Fruit fly (Drosophila melanogaster) whole organism, embryonic: ENCODE results near the gene MsR2.

Experiments used
- Bdp1 ChIP-seq: fragments of 200-800 bp; sonication (Bioruptor generic); optimal IDR thresholded peaks from 3 replicates; lab custom pipeline; 2016; ENCODE audit warnings: missing biosample characterization, missing genetic modification characterization
- CG10565 ChIP-seq: fragments of 200-800 bp; sonication (Bioruptor generic); optimal IDR thresholded peaks from 3 replicates; lab custom pipeline; 2016; ENCODE audit warnings: missing biosample characterization, mild to moderate bottlenecking, missing genetic modification characterization
- CG12942 ChIP-seq: fragments of 200-800 bp; sonication (Bioruptor generic); optimal IDR thresholded peaks from 3 replicates; lab custom pipeline; 2016; ENCODE audit warnings: missing biosample characterization, missing genetic modification characterization
- CG14441 ChIP-seq: fragments of 200-800 bp; sonication (Bioruptor generic); IDR thresholded peaks from 2 replicates; pipeline ENCODE4 v1.3.6; 2022; ENCODE audit warnings: missing biosample characterization, missing genetic modification characterization
- CG14860 ChIP-seq: fragments of 200-800 bp; sonication (Bioruptor generic); IDR thresholded peaks from 3 replicates; pipeline ENCODE4 v1.3.6; 2022; ENCODE audit warnings: missing biosample characterization, missing genetic modification characterization; ENCODE audit not compliant: partially characterized antibody
- CG15011 ChIP-seq: fragments of 200-800 bp; sonication (Bioruptor generic); optimal IDR thresholded peaks from 3 replicates; lab custom pipeline; 2018; ENCODE audit warnings: missing biosample characterization, mild to moderate bottlenecking, missing genetic modification characterization
- CG16779 ChIP-seq: fragments of 200-800 bp; sonication (Bioruptor generic); IDR thresholded peaks from 2 replicates; pipeline ENCODE4 v1.3.6; 2022; ENCODE audit warnings: missing biosample characterization, missing genetic modification characterization
- CG17385 ChIP-seq: fragments of 200-800 bp; sonication (Bioruptor generic); optimal IDR thresholded peaks from 3 replicates; lab custom pipeline; 2018; ENCODE audit warnings: missing biosample characterization, mild to moderate bottlenecking, missing genetic modification characterization
- CG18011 ChIP-seq: fragments of 200-800 bp; sonication (Bioruptor generic); optimal IDR thresholded peaks from 2 replicates; lab custom pipeline; 2017; ENCODE audit warnings: missing biosample characterization, missing genetic modification characterization, mild to moderate bottlenecking, moderate library complexity, missing genotype
- CG2120 ChIP-seq: fragments of 200-800 bp; sonication (Bioruptor generic); optimal IDR thresholded peaks from 3 replicates; lab custom pipeline; 2016; ENCODE audit warnings: missing biosample characterization, missing genetic modification characterization
- CG2678 ChIP-seq: fragments of 200-800 bp; sonication (Bioruptor generic); optimal IDR thresholded peaks from 3 replicates; lab custom pipeline; 2019; ENCODE audit warnings: missing biosample characterization, mild to moderate bottlenecking, missing genetic modification characterization, moderate library complexity
- CG3407 ChIP-seq: fragments of 200-800 bp; sonication (Bioruptor generic); optimal IDR thresholded peaks from 2 replicates; lab custom pipeline; 2018; ENCODE audit warnings: missing biosample characterization, mild to moderate bottlenecking, missing genetic modification characterization
- CG4328 ChIP-seq: fragments of 200-800 bp; sonication (Bioruptor generic); optimal IDR thresholded peaks from 3 replicates; lab custom pipeline; 2017; ENCODE audit warnings: missing biosample characterization, missing genetic modification reagents, missing genetic modification characterization
- CG6683 ChIP-seq: fragments of 200-800 bp; sonication (Bioruptor generic); optimal IDR thresholded peaks from 2 replicates; lab custom pipeline; 2017; ENCODE audit warnings: missing biosample characterization, mild to moderate bottlenecking, missing genetic modification characterization, missing genetic modification reagents
- CG6813 ChIP-seq: fragments of 200-800 bp; sonication (Bioruptor generic); optimal IDR thresholded peaks from 2 replicates; lab custom pipeline; 2017; ENCODE audit warnings: missing biosample characterization, missing genetic modification characterization, mild to moderate bottlenecking, moderate library complexity, missing genetic modification reagents
- CG7928 ChIP-seq: fragments of 200-800 bp; sonication (Bioruptor generic); optimal IDR thresholded peaks from 2 replicates; lab custom pipeline; 2017; ENCODE audit warnings: missing biosample characterization, mild to moderate bottlenecking, missing genetic modification characterization
- CG8089 ChIP-seq: fragments of 200-800 bp; sonication (Bioruptor generic); optimal IDR thresholded peaks from 3 replicates; lab custom pipeline; 2016; ENCODE audit warnings: missing biosample characterization, missing genetic modification characterization
- CoRest ChIP-seq: fragments of 200-800 bp; sonication (Bioruptor generic); optimal IDR thresholded peaks from 3 replicates; lab custom pipeline; 2018; ENCODE audit warnings: missing biosample characterization, mild to moderate bottlenecking, missing genetic modification characterization, moderate library complexity
- Dip3 ChIP-seq: fragments of 200-800 bp; sonication (Bioruptor generic); optimal IDR thresholded peaks from 3 replicates; lab custom pipeline; 2016; ENCODE audit warnings: missing biosample characterization, missing genetic modification characterization
- Drgx ChIP-seq: fragments of 200-800 bp; sonication (Bioruptor generic); IDR thresholded peaks from 2 replicates; pipeline ENCODE4 v1.3.6; 2022; ENCODE audit warnings: missing biosample characterization, missing genetic modification characterization
- E2f2 ChIP-seq: fragments of 200-800 bp; sonication (Bioruptor generic); IDR thresholded peaks from 2 replicates; pipeline ENCODE4 v1.3.6; 2022; ENCODE audit warnings: missing biosample characterization, missing genetic modification characterization
- HLH4C ChIP-seq: fragments of 200-800 bp; sonication (Bioruptor generic); IDR thresholded peaks from 3 replicates; pipeline ENCODE4 v1.3.6; 2022; ENCODE audit warnings: missing biosample characterization, missing genetic modification characterization; ENCODE audit not compliant: partially characterized antibody
- HLHmδ ChIP-seq: fragments of 200-800 bp; sonication (Bioruptor generic); optimal IDR thresholded peaks from 2 replicates; lab custom pipeline; 2018; ENCODE audit warnings: missing biosample characterization, mild to moderate bottlenecking, missing genetic modification characterization, moderate library complexity
- Hmr ChIP-seq: fragments of 200-800 bp; sonication (Bioruptor generic); optimal IDR thresholded peaks from 3 replicates; lab custom pipeline; 2017; ENCODE audit warnings: mild to moderate bottlenecking, missing biosample characterization, missing genetic modification reagents, missing genetic modification characterization
- Hsf ChIP-seq: fragments of 200-800 bp; sonication (Bioruptor generic); optimal IDR thresholded peaks from 3 replicates; lab custom pipeline; 2016; ENCODE audit warnings: missing biosample characterization, missing genetic modification characterization
- Jarid2 ChIP-seq: fragments of 200-800 bp; sonication (Bioruptor generic); optimal IDR thresholded peaks from 3 replicates; lab custom pipeline; 2017; ENCODE audit warnings: mild to moderate bottlenecking, missing biosample characterization, missing genetic modification reagents, missing genetic modification characterization
- MBD-R2 ChIP-seq: fragments of 200-800 bp; sonication (Bioruptor generic); IDR thresholded peaks from 2 replicates; pipeline ENCODE4 v1.3.6; 2022; ENCODE audit warnings: missing biosample characterization, missing genetic modification characterization
- Pdp1 ChIP-seq, 2 experiments: fragments of 200-800 bp; sonication (Bioruptor generic); optimal IDR thresholded peaks; 3 replicates each; lab custom pipeline; 2016; ENCODE audit warnings: missing biosample characterization in 2 of 2, missing genetic modification characterization in 2 of 2, mild to moderate bottlenecking in 1 of 2, moderate library complexity in 1 of 2
- Ptx1 ChIP-seq: fragments of 200-800 bp; sonication (Bioruptor generic); IDR thresholded peaks from 2 replicates; pipeline ENCODE4 v1.3.6; 2022; ENCODE audit warnings: missing biosample characterization, missing genetic modification characterization
- Rx ChIP-seq: fragments of 200-800 bp; sonication (Bioruptor generic); IDR thresholded peaks from 2 replicates; pipeline ENCODE4 v1.3.6; 2022; ENCODE audit warnings: missing biosample characterization, missing genetic modification characterization
- ara ChIP-seq: fragments of 200-800 bp; sonication (Bioruptor generic); IDR thresholded peaks from 2 replicates; pipeline ENCODE4 v1.3.6; 2022; ENCODE audit warnings: missing biosample characterization, missing genetic modification characterization
- ash1 ChIP-seq: fragments of 200-800 bp; sonication (Bioruptor generic); optimal IDR thresholded peaks from 2 replicates; lab custom pipeline; 2018; ENCODE audit warnings: missing biosample characterization, mild to moderate bottlenecking, missing genetic modification characterization
- cato ChIP-seq: fragments of 200-800 bp; sonication (Bioruptor generic); optimal IDR thresholded peaks from 2 replicates; lab custom pipeline; 2016; ENCODE audit warnings: missing biosample characterization, missing genetic modification characterization, borderline replicate concordance
- cg ChIP-seq: fragments of 200-800 bp; sonication (Bioruptor generic); optimal IDR thresholded peaks from 3 replicates; lab custom pipeline; 2019; ENCODE audit warnings: missing biosample characterization, mild to moderate bottlenecking, missing genetic modification characterization, moderate library complexity
- cwo ChIP-seq: fragments of 200-800 bp; sonication (Bioruptor generic); optimal IDR thresholded peaks from 3 replicates; lab custom pipeline; 2017; ENCODE audit warnings: missing biosample characterization, missing genetic modification characterization, mild to moderate bottlenecking, moderate library complexity, missing genetic modification reagents
- dan ChIP-seq: fragments of 200-800 bp; sonication (Bioruptor generic); IDR thresholded peaks from 2 replicates; pipeline ENCODE4 v1.3.6; 2022; ENCODE audit warnings: missing biosample characterization, missing genetic modification characterization
- disco-r ChIP-seq: fragments of 200-800 bp; sonication (Bioruptor generic); optimal IDR thresholded peaks from 2 replicates; lab custom pipeline; 2016; ENCODE audit warnings: missing biosample characterization, missing genetic modification characterization
- ewg ChIP-seq: fragments of 200-800 bp; sonication (Bioruptor generic); optimal IDR thresholded peaks from 3 replicates; lab custom pipeline; 2017; ENCODE audit warnings: mild to moderate bottlenecking, missing biosample characterization, missing genetic modification reagents, missing genetic modification characterization
- gsb ChIP-seq: fragments of 200-800 bp; sonication (Bioruptor generic); IDR thresholded peaks from 2 replicates; pipeline ENCODE4 v1.3.6; 2022; ENCODE audit warnings: missing biosample characterization, missing genetic modification characterization
- lbe ChIP-seq: fragments of 200-800 bp; sonication (Bioruptor generic); optimal IDR thresholded peaks from 2 replicates; lab custom pipeline; 2016; ENCODE audit warnings: missing biosample characterization, mild to moderate bottlenecking, missing genetic modification characterization
- pan ChIP-seq, 4 experiments: fragments of >200 bp in 3 of 4; fragments of 200-800 bp in 1 of 4; sonication (Bioruptor generic) in 1 of 4; optimal IDR thresholded peaks in 3 of 4; IDR thresholded peaks in 1 of 4; 2 replicates each; pipeline versions ENCODE4 v1.3.6 to Lab custom; 2017 to 2022; ENCODE audit warnings: missing biosample characterization in 2 of 4, missing genetic modification characterization in 2 of 4, mixed read lengths in 1 of 4
- pita ChIP-seq: fragments of 200-800 bp; sonication (Bioruptor generic); optimal IDR thresholded peaks from 2 replicates; lab custom pipeline; 2017; ENCODE audit warnings: missing biosample characterization, mild to moderate bottlenecking, missing genetic modification characterization
- sens ChIP-seq: fragments of 200-800 bp; sonication (Bioruptor generic); peaks from one replicate; lab custom pipeline; 2016; ENCODE audit warnings: missing biosample characterization, missing genetic modification characterization
- tio ChIP-seq: fragments of 200-800 bp; sonication (Bioruptor generic); optimal IDR thresholded peaks from 2 replicates; lab custom pipeline; 2017; ENCODE audit warnings: missing biosample characterization, missing genetic modification characterization, inconsistent platforms
- tll ChIP-seq, 2 experiments: fragments of 200-800 bp in 1 of 2; fragments of >200 bp in 1 of 2; sonication (Bioruptor generic) in 1 of 2; optimal IDR thresholded peaks; 2 replicates each; lab custom pipeline; 2017 to 2019; ENCODE audit warnings: missing biosample characterization in 2 of 2, missing genetic modification characterization in 2 of 2, mild to moderate bottlenecking in 1 of 2, moderate library complexity in 1 of 2
- wek ChIP-seq: fragments of 200-800 bp; sonication (Bioruptor generic); optimal IDR thresholded peaks from 3 replicates; lab custom pipeline; 2018; ENCODE audit warnings: missing biosample characterization, mild to moderate bottlenecking, missing genetic modification characterization, moderate library complexity
- wor ChIP-seq: fragments of 200-800 bp; sonication (Bioruptor generic); IDR thresholded peaks from 2 replicates; pipeline ENCODE4 v1.3.6; 2022; ENCODE audit warnings: missing biosample characterization, missing genetic modification characterization
- zfh2 ChIP-seq: fragments of 200-800 bp; sonication (Bioruptor generic); optimal IDR thresholded peaks from 2 replicates; lab custom pipeline; 2016; ENCODE audit warnings: missing biosample characterization, missing genetic modification characterization

Gene MsR2

dm6 chr3L:2265692-2266444 is 16.8 kb upstream of the MsR2 start, which contains the start of the genes ecd and CG13806 (continued):
- TF ChIP-seq wek (GFP tag; lab: Kevin White, UChicago): no peak
- peak; percentile 95 for TF ChIP-seq MBD-R2 (GFP tag; lab: Robert Waterston, UW)
- no peak for TF ChIP-seq tio
- TF ChIP-seq CG10565: no peak
- peak; percentile 73 for TF ChIP-seq Hmr (GFP tag; lab: Kevin White, UChicago)
- peak; percentile 33 for TF ChIP-seq HLHmδ
- no peak for TF ChIP-seq Rx (GFP tag; lab: Robert Waterston, UW)
- TF ChIP-seq CG14441 (GFP tag; lab: Robert Waterston, UW): 0 out of 2 replicates have a peak, but pooled peaks have one; percentile 45
- no peak for TF ChIP-seq Jarid2 (GFP tag; lab: Kevin White, UChicago)
- TF ChIP-seq CG6813: no peak
- TF ChIP-seq CG16779 (GFP tag; lab: Robert Waterston, UW): no peak
- no peak for TF ChIP-seq CG3407 (GFP tag; lab: Kevin White, UChicago)
- peak; percentile 38 for TF ChIP-seq Ptx1 (GFP tag; lab: Robert Waterston, UW)
- TF ChIP-seq disco-r (GFP tag; lab: Kevin White, UChicago): peak; percentile 24
- TF ChIP-seq CG2120 (GFP tag; lab: Kevin White, UChicago): peak; percentile 70
- no peak for TF ChIP-seq wor (GFP tag; lab: Robert Waterston, UW)
- no peak for TF ChIP-seq lbe
- no peak for TF ChIP-seq tll (GFP tag; optimal IDR thresholded peaks at IDR 0.05; lab: Kevin White, UChicago)
- TF ChIP-seq pita (GFP tag; lab: Kevin White, UChicago): peak; percentile 77
- no peak for TF ChIP-seq CG15011 (GFP tag; lab: Kevin White, UChicago)
- peak; percentile 49 for TF ChIP-seq E2f2 (GFP tag; lab: Robert Waterston, UW)
- no peak for TF ChIP-seq cato (GFP tag; lab: Kevin White, UChicago)
- peak; percentile 17 for TF ChIP-seq CG7928 (GFP tag; lab: Kevin White, UChicago)
- TF ChIP-seq HLH4C (GFP tag; lab: Robert Waterston, UW): peak; percentile 85
- no peak for TF ChIP-seq ash1
- TF ChIP-seq CG2678 (tag; lab: Kevin White, UChicago): no peak
- TF ChIP-seq cwo: no peak
- TF ChIP-seq CG17385 (GFP tag; lab: Kevin White, UChicago): no peak
- TF ChIP-seq CG8089 (GFP tag; lab: Kevin White, UChicago): peak; percentile 3
- no peak for TF ChIP-seq pan (optimal IDR thresholded peaks at IDR 0.05; lab: Kevin White, UChicago)
- TF ChIP-seq pan (GFP tag; optimal IDR thresholded peaks at IDR 0.05 in 1 of 2, IDR thresholded peaks at IDR 0.05 in 1 of 2): peak in 1 of 2 experiments; percentile 62
- no peak for TF ChIP-seq CG6683 (GFP tag; lab: Kevin White, UChicago)
- peak; percentile 81 for TF ChIP-seq CG14860 (GFP tag; lab: Robert Waterston, UW)
- TF ChIP-seq CG4328 (GFP tag; lab: Kevin White, UChicago): no peak
- no peak for TF ChIP-seq ara
- peak; percentile 69 for TF ChIP-seq CoRest
- TF ChIP-seq CG18011: no peak
- TF ChIP-seq Drgx (GFP tag; lab: Robert Waterston, UW): no peak
- peak; percentile 15 for TF ChIP-seq ewg
- TF ChIP-seq cg: no peak
- TF ChIP-seq Pdp1 (GFP tag; optimal IDR thresholded peaks at IDR 0.05; lab: Kevin White, UChicago): peak in 1 of 2 experiments; percentile 3
- no peak for TF ChIP-seq Dip3
- TF ChIP-seq Hsf: peak; percentile 49
- TF ChIP-seq zfh2 (GFP tag; lab: Kevin White, UChicago): peak; percentile 67
- TF ChIP-seq sens (GFP tag; lab: Kevin White, UChicago): peak; percentile 78
- TF ChIP-seq Bdp1 (GFP tag; lab: Kevin White, UChicago): no peak
- no peak for TF ChIP-seq gsb
- no peak for TF ChIP-seq dan (GFP tag; lab: Robert Waterston, UW)
- peak; percentile 27 for TF ChIP-seq CG12942
